Fruit fly (Drosophila melanogaster) whole organism, pupa: ENCODE data around the gene rtp.

Experiments
- CG10348 ChIP-seq: fragments of 200-800 bp; sonication (Bioruptor generic); IDR thresholded peaks from 2 replicates; pipeline ENCODE4 v1.3.6; 2022; ENCODE audit warnings: missing biosample characterization, missing genetic modification characterization
- CG12605 ChIP-seq: fragments of 200-800 bp; sonication (Bioruptor generic); IDR thresholded peaks from 2 replicates; pipeline ENCODE4 v1.3.6; 2022; ENCODE audit warnings: missing biosample characterization, missing genetic modification characterization
- CG13204 ChIP-seq: fragments of 200-800 bp; sonication (Bioruptor generic); optimal IDR thresholded peaks from 2 replicates; lab custom pipeline; 2018; ENCODE audit warnings: missing biosample characterization, mild to moderate bottlenecking, missing genetic modification characterization, moderate library complexity
- CG14655 ChIP-seq: fragments of 200-800 bp; sonication (Bioruptor generic); optimal IDR thresholded peaks from 3 replicates; lab custom pipeline; 2017; ENCODE audit warnings: mild to moderate bottlenecking, missing biosample characterization, missing genetic modification reagents, missing genetic modification characterization
- CG15710 ChIP-seq: fragments of 200-800 bp; sonication (Bioruptor generic); optimal IDR thresholded peaks from 2 replicates; lab custom pipeline; 2018; ENCODE audit warnings: missing biosample characterization, mild to moderate bottlenecking, missing genetic modification characterization, moderate library complexity
- CG17806 ChIP-seq: fragments of 200-800 bp; sonication (Bioruptor generic); optimal IDR thresholded peaks from 2 replicates; lab custom pipeline; 2018; ENCODE audit warnings: missing biosample characterization, mild to moderate bottlenecking, missing genetic modification characterization, moderate library complexity
- CG32121 ChIP-seq: fragments of 200-800 bp; sonication (Bioruptor generic); IDR thresholded peaks from 2 replicates; pipeline ENCODE4 v1.3.6; 2022; ENCODE audit warnings: missing biosample characterization, missing genetic modification characterization
- CG34367 ChIP-seq: fragments of 200-800 bp; sonication (Bioruptor generic); optimal IDR thresholded peaks from 2 replicates; lab custom pipeline; 2018; ENCODE audit warnings: missing biosample characterization, mild to moderate bottlenecking, missing genetic modification characterization
- CG4496 ChIP-seq: fragments of 200-800 bp; sonication (Bioruptor generic); IDR thresholded peaks from 3 replicates; pipeline ENCODE4 v1.3.6; 2022; ENCODE audit warnings: missing biosample characterization, missing genetic modification characterization
- CG8159 ChIP-seq: fragments of 200-800 bp; sonication (Bioruptor generic); optimal IDR thresholded peaks from 3 replicates; lab custom pipeline; 2018; ENCODE audit warnings: missing biosample characterization, mild to moderate bottlenecking, missing genetic modification characterization, moderate library complexity
- CG8301 ChIP-seq: fragments of 200-800 bp; sonication (Bioruptor generic); optimal IDR thresholded peaks from 2 replicates; lab custom pipeline; 2018; ENCODE audit warnings: missing biosample characterization, mild to moderate bottlenecking, missing genetic modification characterization
- CG9948 ChIP-seq: fragments of 200-800 bp; sonication (Bioruptor generic); optimal IDR thresholded peaks from 2 replicates; lab custom pipeline; 2018; ENCODE audit warnings: missing biosample characterization, mild to moderate bottlenecking, missing genetic modification characterization, moderate library complexity
- D1 ChIP-seq: fragments of 200-800 bp; sonication (Bioruptor generic); optimal IDR thresholded peaks from 2 replicates; lab custom pipeline; 2018; ENCODE audit warnings: missing biosample characterization, mild to moderate bottlenecking, missing genetic modification characterization, moderate library complexity
- EcR ChIP-seq: fragments of 200-800 bp; sonication (Bioruptor generic); optimal IDR thresholded peaks from 3 replicates; lab custom pipeline; 2019; ENCODE audit warnings: missing biosample characterization, missing genetic modification characterization, mild to moderate bottlenecking, moderate library complexity, missing genetic modification reagents
- Ets98B ChIP-seq: fragments of 200-800 bp; sonication (Bioruptor generic); IDR thresholded peaks from 2 replicates; pipeline ENCODE4 v1.3.6; 2022; ENCODE audit warnings: missing biosample characterization, missing genetic modification characterization
- Pif1A ChIP-seq: fragments of 200-800 bp; sonication (Bioruptor generic); optimal IDR thresholded peaks from 3 replicates; lab custom pipeline; 2016; ENCODE audit warnings: missing biosample characterization, missing genetic modification characterization
- Pif1B ChIP-seq: fragments of 200-800 bp; sonication (Bioruptor generic); optimal IDR thresholded peaks from 3 replicates; lab custom pipeline; 2016; ENCODE audit warnings: missing biosample characterization, missing genetic modification characterization
- Snoo ChIP-seq: fragments of 200-800 bp; sonication (Bioruptor generic); optimal IDR thresholded peaks from 3 replicates; lab custom pipeline; 2017; ENCODE audit warnings: missing biosample characterization, mild to moderate bottlenecking, missing genetic modification characterization, inconsistent platforms
- fd96Ca ChIP-seq: fragments of 200-800 bp; sonication (Bioruptor generic); IDR thresholded peaks from 3 replicates; pipeline ENCODE4 v1.3.6; 2022; ENCODE audit warnings: missing biosample characterization, missing genetic modification characterization
- gl ChIP-seq: fragments of 200-800 bp; sonication (Bioruptor generic); optimal IDR thresholded peaks from 2 replicates; lab custom pipeline; 2018; ENCODE audit warnings: missing biosample characterization, mild to moderate bottlenecking, missing genetic modification characterization
- rn ChIP-seq: fragments of 200-800 bp; sonication (Bioruptor generic); IDR thresholded peaks from 2 replicates; pipeline ENCODE4 v1.3.6; 2022; ENCODE audit warnings: missing biosample characterization, missing genetic modification characterization

rtp gene

DNA sequence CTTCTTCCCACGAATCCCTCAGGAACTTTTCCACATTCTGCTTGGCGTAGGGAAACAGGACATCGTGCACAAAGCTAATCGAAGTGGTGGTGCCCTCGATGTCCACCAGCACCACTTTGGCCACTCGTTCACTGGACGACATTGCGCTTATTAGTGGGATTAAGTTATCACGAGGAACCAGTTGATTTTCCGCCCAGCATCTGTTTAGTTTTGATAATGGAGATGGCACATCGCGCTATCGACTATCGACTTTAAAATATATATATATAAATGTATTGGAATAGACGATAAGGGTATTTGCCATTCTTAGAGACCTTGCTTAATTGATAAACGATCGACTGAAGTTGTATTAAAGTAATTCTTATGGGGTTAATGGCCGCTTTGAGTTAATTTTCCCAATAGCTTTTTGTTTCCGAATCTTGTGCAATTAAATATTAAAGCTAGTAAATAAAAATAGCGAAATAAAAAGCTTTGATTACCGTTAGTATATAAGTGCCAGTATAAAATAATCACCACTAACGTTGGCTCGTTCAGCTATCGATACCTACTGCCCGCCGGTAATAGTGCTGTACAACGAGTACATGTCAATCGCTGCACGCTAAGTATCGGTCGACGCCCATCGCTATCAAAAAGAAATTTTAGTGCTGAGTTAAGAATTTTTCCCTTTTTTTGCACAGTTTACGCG, 19.5 kb upstream of the rtp start, which contains the start of the genes Enoph and Hph:
Gene Enoph (minus strand): TSS at position 220 of the 685 bp plus-strand sequence.
Gene Hph (plus strand): TSS at position 576 of the 685 bp plus-strand sequence.
- TF ChIP-seq CG9948 (tag; lab: Kevin White, UChicago), result peak; percentile 46
- no peak for TF ChIP-seq CG13204 (GFP tag; lab: Kevin White, UChicago)
- peak; percentile 52 for TF ChIP-seq CG34367 (tag; lab: Kevin White, UChicago)
- TF ChIP-seq CG32121 (GFP tag; lab: Robert Waterston, UW), result 0 out of 2 replicates have a peak, but pooled peaks have one; percentile 25
- TF ChIP-seq CG8159, result peak; percentile 63
- TF ChIP-seq CG10348 (GFP tag; lab: Robert Waterston, UW), result no peak
- no peak for TF ChIP-seq D1 (tag; lab: Kevin White, UChicago)
- TF ChIP-seq EcR (GFP tag; lab: Kevin White, UChicago), result no peak
- peak; percentile 58 for TF ChIP-seq CG17806
- TF ChIP-seq CG15710 (tag; lab: Kevin White, UChicago), result peak; percentile 69
- peak; percentile 31 for TF ChIP-seq Pif1A (GFP tag; lab: Kevin White, UChicago)
- peak; percentile 52 for TF ChIP-seq Snoo (tag; lab: Kevin White, UChicago)
- peak; percentile 50 for TF ChIP-seq CG8301
- no peak for TF ChIP-seq gl (tag; lab: Kevin White, UChicago)
- peak; percentile 73 for TF ChIP-seq CG4496 (GFP tag; lab: Robert Waterston, UW)
- TF ChIP-seq CG14655 (GFP tag; lab: Kevin White, UChicago), result no peak
- TF ChIP-seq rn (GFP tag; lab: Robert Waterston, UW), result no peak
- peak; percentile 78 for TF ChIP-seq fd96Ca (GFP tag; lab: Robert Waterston, UW)
- TF ChIP-seq Ets98B (GFP tag; lab: Robert Waterston, UW), result no peak
- peak; percentile 54 for TF ChIP-seq Pif1B (GFP tag; lab: Kevin White, UChicago)
- 0 out of 2 replicates have a peak, but pooled peaks have one; percentile 9 for TF ChIP-seq CG12605

DNA sequence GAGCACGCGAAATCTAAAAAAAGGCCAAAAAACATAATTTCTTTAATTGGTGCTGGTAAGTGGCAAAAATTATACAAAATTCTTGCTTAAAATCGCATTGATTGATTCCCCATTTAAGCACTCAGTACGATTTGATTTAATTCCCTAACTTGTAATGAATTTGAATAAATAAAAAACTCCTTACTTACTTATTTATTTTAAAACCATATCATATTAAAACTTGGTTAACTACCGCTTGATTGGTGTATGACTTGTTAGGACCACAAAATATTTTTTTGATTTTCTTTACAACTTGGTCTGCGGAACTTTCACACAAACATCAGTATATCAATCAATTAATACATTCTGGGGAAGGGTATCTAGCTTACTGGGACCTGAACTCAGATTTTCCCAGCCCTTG, 15.7 kb upstream of the rtp start, which contains the start of gene CG1113:
Gene CG1113 (plus strand): TSS at position 301 of the 400 bp plus-strand sequence.
- no peak for TF ChIP-seq gl (tag; lab: Kevin White, UChicago)
- no peak for TF ChIP-seq D1 (tag; lab: Kevin White, UChicago)
- no peak for TF ChIP-seq Ets98B (GFP tag; lab: Robert Waterston, UW)
- no peak for TF ChIP-seq CG8301
- TF ChIP-seq CG32121 (GFP tag; lab: Robert Waterston, UW), result no peak
- TF ChIP-seq CG8159, result no peak
- TF ChIP-seq Snoo (tag; lab: Kevin White, UChicago), result no peak
- no peak for TF ChIP-seq EcR (GFP tag; lab: Kevin White, UChicago)
- TF ChIP-seq CG14655 (GFP tag; lab: Kevin White, UChicago), result no peak
- no peak for TF ChIP-seq CG4496 (GFP tag; lab: Robert Waterston, UW)
- no peak for TF ChIP-seq CG15710 (tag; lab: Kevin White, UChicago)
- no peak for TF ChIP-seq CG12605
- no peak for TF ChIP-seq Pif1A (GFP tag; lab: Kevin White, UChicago)
- TF ChIP-seq rn (GFP tag; lab: Robert Waterston, UW), result no peak

dm6 chr3R:5251243-5251865, 14.2 kb upstream of the rtp start, which contains the start of gene CtsF:
CtsF (minus strand) TSS chr3R:5251745.
- TF ChIP-seq Pif1B (GFP tag; lab: Kevin White, UChicago) (no peak), CG15710 (tag; lab: Kevin White, UChicago) (no peak), CG8159 (peak; percentile 29), EcR (GFP tag; lab: Kevin White, UChicago) (peak; percentile 26), CG32121 (GFP tag; lab: Robert Waterston, UW) (peak; percentile 26; the same call in 1 of the 2 replicates), rn (GFP tag; lab: Robert Waterston, UW) (no peak), Snoo (tag; lab: Kevin White, UChicago) (no peak), CG14655 (GFP tag; lab: Kevin White, UChicago) (no peak), CG4496 (GFP tag; lab: Robert Waterston, UW) (peak; percentile 57), CG34367 (tag; lab: Kevin White, UChicago) (no peak), CG12605 (peak; percentile 39; the same call in 1 of the 2 replicates), Pif1A (GFP tag; lab: Kevin White, UChicago) (no peak), Ets98B (GFP tag; lab: Robert Waterston, UW) (peak; percentile 30; the same call in 1 of the 2 replicates), CG13204 (GFP tag; lab: Kevin White, UChicago) (peak; percentile 30)

DNA sequence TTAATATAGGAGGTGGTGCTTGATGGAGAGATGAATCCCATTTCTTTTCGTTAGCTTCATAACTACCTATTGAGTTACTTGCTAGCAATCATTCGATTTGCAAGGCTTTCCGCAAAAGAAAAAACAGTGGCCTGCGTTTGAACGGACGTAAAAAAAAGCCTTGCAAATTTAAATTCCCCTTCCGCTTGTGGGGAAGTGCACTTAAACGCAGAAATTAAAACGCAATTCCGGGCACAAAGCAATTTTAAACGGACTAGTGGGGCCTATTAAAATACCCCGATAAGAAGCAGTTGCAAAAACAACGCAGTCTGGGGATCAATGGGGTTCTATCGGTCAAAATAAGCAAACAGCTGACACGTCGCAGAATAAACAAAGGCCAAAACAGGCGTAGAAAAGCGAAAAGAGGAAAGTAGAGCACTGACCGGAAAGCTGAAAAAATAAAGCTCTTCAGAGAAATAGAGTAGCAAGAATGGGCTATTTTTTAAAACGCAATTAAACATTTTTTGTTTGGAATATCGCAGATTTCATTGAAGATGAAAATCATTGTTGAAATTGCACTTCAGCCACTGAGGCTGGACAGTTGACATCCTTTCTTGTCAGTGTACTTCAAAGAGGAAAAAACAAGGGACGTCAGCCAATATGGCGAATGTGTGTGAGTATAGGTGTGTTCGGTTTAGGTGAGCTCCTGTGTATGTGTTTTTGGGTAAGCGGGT, 13.6 kb upstream of the rtp start:
- TF ChIP-seq CG4496 (GFP tag; lab: Robert Waterston, UW) (peak; percentile 81), Ets98B (GFP tag; lab: Robert Waterston, UW) (peak; percentile 76), D1 (tag; lab: Kevin White, UChicago) (no peak), Pif1A (GFP tag; lab: Kevin White, UChicago) (peak; percentile 78), CG10348 (GFP tag; lab: Robert Waterston, UW) (no peak), Snoo (tag; lab: Kevin White, UChicago) (peak; percentile 26), EcR (GFP tag; lab: Kevin White, UChicago) (peak; percentile 64), CG32121 (GFP tag; lab: Robert Waterston, UW) (peak; percentile 52), CG8301 (peak; percentile 67), rn (GFP tag; lab: Robert Waterston, UW) (no peak), CG8159 (peak; percentile 28), CG9948 (tag; lab: Kevin White, UChicago) (peak; percentile 57), CG34367 (tag; lab: Kevin White, UChicago) (peak; percentile 55), fd96Ca (GFP tag; lab: Robert Waterston, UW) (peak; percentile 70; the same call in 2 of the 3 replicates), CG17806 (peak; percentile 66), gl (tag; lab: Kevin White, UChicago) (no peak), CG14655 (GFP tag; lab: Kevin White, UChicago) (peak; percentile 74), CG13204 (GFP tag; lab: Kevin White, UChicago) (no peak), Pif1B (GFP tag; lab: Kevin White, UChicago) (peak; percentile 69), CG15710 (tag; lab: Kevin White, UChicago) (peak; percentile 53), CG12605 (no peak)
